Worm (Caenorhabditis elegans): ENCODE measurements around the gene clec-84.

- TF ChIP-seq flt-1 (GFP tag; IDR thresholded peaks at IDR 0.05) (no peak), hnd-1 (tag; optimal IDR thresholded peaks at IDR 0.05) (no peak), ama-1 (optimal IDR thresholded peaks at IDR 0.05) (no peak), scrt-1 (GFP tag; IDR thresholded peaks at IDR 0.05) (no peak), hmg-4 (GFP tag; optimal IDR thresholded peaks at IDR 0.05) (no peak), ceh-36 (tag; optimal IDR thresholded peaks at IDR 0.05) (no peak)
Observed at ce11 chrIV:2855056-2855752, 12.9 kb downstream of the clec-84 start.

Data from whole organism, early embryonic.